Worm (Caenorhabditis elegans) whole organism, early embryonic: ENCODE results near the gene nspc-9.

ENCODE experiments used
- ama-1 ChIP-seq: fragments of 150-350 bp; optimal IDR thresholded peaks from 2 replicates; lab custom pipeline; 2014
- ceh-36 ChIP-seq: sonication (generic microtip); optimal IDR thresholded peaks from 2 replicates; lab custom pipeline; 2016; ENCODE audit warnings: missing genetic modification characterization, inconsistent platforms, missing compliant biosample characterization
- sea-1 ChIP-seq: fragments of 200-800 bp; sonication (Bioruptor generic); conservative IDR thresholded peaks from 2 replicates; pipeline ENCODE4 v1.3.6; 2022; ENCODE audit warnings: missing genetic modification characterization, missing compliant biosample characterization

DNA sequence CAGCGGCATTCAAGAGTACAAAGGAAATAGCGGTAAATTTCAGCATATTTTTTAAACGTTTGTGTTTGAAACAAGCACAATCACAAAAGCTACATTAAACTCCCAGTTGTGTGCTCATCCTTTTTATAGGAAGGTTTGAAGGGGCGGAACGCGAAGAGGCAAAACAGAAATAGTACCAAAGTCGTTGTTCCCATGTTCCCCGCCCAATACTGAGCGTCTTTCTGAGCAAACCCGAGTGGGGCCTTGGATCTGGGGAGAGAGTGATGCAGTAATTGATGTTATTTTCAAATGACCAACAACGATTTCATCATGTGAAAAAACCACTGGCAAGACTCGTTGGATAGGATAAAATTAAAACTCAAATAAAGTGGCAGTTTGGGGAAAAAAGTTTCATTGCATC is 1.8 kb downstream of the nspc-9 start, which contains the start of gene zig-2:
- TF ChIP-seq ama-1 (lab: Kevin White, UChicago) (no peak), ceh-36 (tag; lab: Kevin White, UChicago) (no peak), sea-1 (GFP tag; lab: Robert Waterston, UW) (no peak)
